Worm (Caenorhabditis elegans): ENCODE results near the gene F11D5.5.

- TF ChIP-seq ama-1 (optimal IDR thresholded peaks at IDR 0.05), result no peak
- TF ChIP-seq ama-1 (GFP tag; optimal IDR thresholded peaks at IDR 0.05), result no peak
- no peak for TF ChIP-seq lsy-27 (tag; optimal IDR thresholded peaks at IDR 0.05; ENCODE audit: borderline replicate concordance, insufficient read depth)
- no peak for TF ChIP-seq dpff-1 (tag; optimal IDR thresholded peaks at IDR 0.05)
- TF ChIP-seq B0035.1 (tag; optimal IDR thresholded peaks at IDR 0.05), result no peak
- no peak for TF ChIP-seq hmg-1.2 (GFP tag; IDR thresholded peaks at IDR 0.05)
Measured at ce11 chrX:3280130-3280529, 21.7 kb upstream of the F11D5.5 start, which contains the start of gene K09C4.10.

All from whole organism, young adult.